Fruit fly (Drosophila melanogaster): ENCODE results near the gene ZAP3.
A peak's percentile ranks its signal among the peaks of the same experiment; 100 is the strongest.

dm6 chrX:10105701-10106307 is 23.5 kb upstream of the ZAP3 start:
- TF ChIP-seq Abd-B (GFP tag; optimal IDR thresholded peaks at IDR 0.05) (no peak), Mio (GFP tag; optimal IDR thresholded peaks at IDR 0.05) (no peak), psq (GFP tag; optimal IDR thresholded peaks at IDR 0.05) (peak; percentile 43)
